Fruit fly (Drosophila melanogaster) whole organism, embryonic: ENCODE results near the gene SREBP.

Source experiments
- Max ChIP-seq: fragments of 200-800 bp; sonication (Bioruptor generic); optimal IDR thresholded peaks from 2 replicates; lab custom pipeline; 2016; ENCODE audit warnings: missing biosample characterization, mild to moderate bottlenecking, missing genetic modification characterization
- ttk ChIP-seq: fragments of 200-800 bp; sonication (Bioruptor generic); IDR thresholded peaks from 2 replicates; pipeline ENCODE4 v2.1.2; 2022; ENCODE audit warnings: missing biosample characterization, missing genetic modification characterization

- no peak for TF ChIP-seq Max (GFP tag; lab: Kevin White, UChicago)
- no peak for TF ChIP-seq ttk (GFP tag; lab: Robert Waterston, UW)
These were observed 16.3 kb upstream of the SREBP start for dm6 chr3L:19777279-19777960.
